Worm (Caenorhabditis elegans) whole organism, L4 larva: ENCODE data around the gene arp-6.

Experiments used
- D1046.2 ChIP-seq: fragments of 200-800 bp; sonication (Bioruptor generic); IDR thresholded peaks from 2 replicates; pipeline ENCODE4 v1.3.6; 2022; ENCODE audit warnings: missing genetic modification characterization, missing compliant biosample characterization
- F26F4.8 ChIP-seq: fragments of 200-800 bp; sonication (Bioruptor generic); conservative IDR thresholded peaks from 2 replicates; pipeline ENCODE4 v1.3.6; 2022; ENCODE audit warnings: missing genetic modification characterization, missing compliant biosample characterization
- F44E2.7 ChIP-seq: fragments of 200-800 bp; sonication (Bioruptor generic); IDR thresholded peaks from 2 replicates; pipeline ENCODE4 v2.1.2; 2022; ENCODE audit warnings: missing genetic modification characterization, missing compliant biosample characterization
- T26A8.4 ChIP-seq: fragments of 200-800 bp; sonication (Bioruptor generic); IDR thresholded peaks from 2 replicates; pipeline ENCODE4 v1.3.6; 2022; ENCODE audit warnings: missing genetic modification characterization, missing compliant biosample characterization
- Y105C5A.15 ChIP-seq: fragments of 200-800 bp; sonication (Bioruptor generic); IDR thresholded peaks from 2 replicates; pipeline ENCODE4 v1.3.6; 2022; ENCODE audit warnings: missing genetic modification characterization, missing compliant biosample characterization
- Y5F2A.4 ChIP-seq: fragments of 200-800 bp; sonication (Bioruptor generic); optimal IDR thresholded peaks from 2 replicates; lab custom pipeline; 2018; ENCODE audit warnings: mild to moderate bottlenecking, missing genetic modification characterization, missing compliant biosample characterization
- ZK337.2 ChIP-seq: fragments of 200-800 bp; sonication (Bioruptor generic); IDR thresholded peaks from 2 replicates; pipeline ENCODE4 v1.3.6; 2022; ENCODE audit warnings: missing genetic modification reagents, missing genetic modification characterization, missing compliant biosample characterization
- aha-1 ChIP-seq: fragments of 150-350 bp; peaks from one replicate; lab custom pipeline; 2014; ENCODE audit warnings: missing biosample characterization, missing genetic modification characterization
- ama-1 ChIP-seq: fragments of 150-350 bp; optimal IDR thresholded peaks from 2 replicates; lab custom pipeline; 2014; ENCODE audit warnings: inconsistent platforms, mixed read lengths
- arid-1 ChIP-seq: fragments of 200-800 bp; sonication (Bioruptor generic); conservative IDR thresholded peaks from 2 replicates; pipeline ENCODE4 v1.3.6; 2022; ENCODE audit warnings: missing genetic modification reagents, missing genetic modification characterization, missing compliant biosample characterization
- attf-4 ChIP-seq: sonication (generic microtip); optimal IDR thresholded peaks from 3 replicates; lab custom pipeline; 2017; ENCODE audit warnings: missing biosample characterization, missing genetic modification characterization
- ceh-44 ChIP-seq: fragments of 200-800 bp; sonication (Bioruptor generic); IDR thresholded peaks from 2 replicates; pipeline ENCODE4 v1.3.6; 2022; ENCODE audit warnings: missing genetic modification reagents, missing genetic modification characterization, missing compliant biosample characterization
- daf-12 ChIP-seq: fragments of 150-350 bp; optimal IDR thresholded peaks from 2 replicates; lab custom pipeline; 2014; ENCODE audit warnings: missing biosample characterization, missing genetic modification reagents, missing genetic modification characterization
- daf-16 ChIP-seq, 3 experiments: sonication (generic microtip); optimal IDR thresholded peaks; 2 replicates each; lab custom pipeline; 2016 to 2017; ENCODE audit warnings: missing genetic modification characterization in 3 of 3, missing genetic modification reagents in 3 of 3, mild to moderate bottlenecking in 2 of 3, missing compliant biosample characterization in 2 of 3, missing biosample characterization in 1 of 3, moderate library complexity in 1 of 3
- dmd-6 ChIP-seq: fragments of 200-800 bp; sonication (Bioruptor generic); IDR thresholded peaks from 2 replicates; pipeline ENCODE4 v1.3.6; 2022; ENCODE audit warnings: missing genetic modification reagents, missing genetic modification characterization, missing compliant biosample characterization
- dpl-1 ChIP-seq: fragments of 150-350 bp; optimal IDR thresholded peaks from 2 replicates; lab custom pipeline; 2014; ENCODE audit warnings: missing biosample characterization, missing genetic modification reagents, missing genetic modification characterization
- dve-1 ChIP-seq: sonication (generic microtip); optimal IDR thresholded peaks from 2 replicates; lab custom pipeline; 2017; ENCODE audit warnings: antibody characterized with exemption, mild to moderate bottlenecking, missing genetic modification characterization, missing compliant biosample characterization; ENCODE audit not compliant: insufficient read depth
- egl-43 ChIP-seq: fragments of 200-800 bp; sonication (Bioruptor generic); IDR thresholded peaks from 2 replicates; pipeline ENCODE4 v1.3.6; 2022; ENCODE audit warnings: missing genetic modification reagents, missing genetic modification characterization, missing compliant biosample characterization
- fkh-10 ChIP-seq: fragments of 150-350 bp; optimal IDR thresholded peaks from 2 replicates; lab custom pipeline; 2014; ENCODE audit warnings: missing biosample characterization, missing genetic modification reagents, missing genetic modification characterization
- hlh-11 ChIP-seq: fragments of 200-800 bp; sonication (Bioruptor generic); optimal IDR thresholded peaks from 2 replicates; lab custom pipeline; 2018; ENCODE audit warnings: mild to moderate bottlenecking, missing genetic modification characterization, missing compliant biosample characterization
- hlh-30 ChIP-seq: sonication (generic microtip); optimal IDR thresholded peaks from 2 replicates; lab custom pipeline; 2017; ENCODE audit warnings: antibody characterized with exemption, mild to moderate bottlenecking, missing genetic modification characterization, missing compliant biosample characterization; ENCODE audit not compliant: insufficient read depth
- jun-1 ChIP-seq: fragments of 150-350 bp; optimal IDR thresholded peaks from 2 replicates; lab custom pipeline; 2014; ENCODE audit warnings: missing biosample characterization, missing genetic modification reagents, missing genetic modification characterization
- lin-13 ChIP-seq: fragments of 150-350 bp; optimal IDR thresholded peaks from 2 replicates; lab custom pipeline; 2014; ENCODE audit warnings: missing biosample characterization, missing genetic modification reagents, missing genetic modification characterization
- lin-38 ChIP-seq: fragments of 200-800 bp; sonication (Bioruptor generic); IDR thresholded peaks from 2 replicates; pipeline ENCODE4 v1.3.6; 2022; ENCODE audit warnings: missing genetic modification reagents, missing genetic modification characterization, missing compliant biosample characterization
- lin-39 ChIP-seq: fragments of 150-350 bp; optimal IDR thresholded peaks from 2 replicates; lab custom pipeline; 2014; ENCODE audit warnings: missing biosample characterization, missing genetic modification reagents, missing genetic modification characterization
- lsy-2 ChIP-seq, 2 experiments: fragments of 150-350 bp in 1 of 2; sonication (generic microtip) in 1 of 2; optimal IDR thresholded peaks; 2 replicates each; lab custom pipeline; 2014 to 2017; ENCODE audit warnings: missing biosample characterization in 2 of 2, missing genetic modification characterization in 2 of 2
- madf-5 ChIP-seq, 2 experiments: fragments of 200-800 bp; sonication (Bioruptor generic); IDR thresholded peaks; 2 replicates each; pipeline ENCODE4 v1.3.6; 2022; ENCODE audit warnings: missing compliant biosample characterization in 2 of 2, missing genetic modification characterization in 2 of 2
- mdl-1 ChIP-seq, 2 experiments: fragments of 150-350 bp in 1 of 2; sonication (generic microtip) in 1 of 2; optimal IDR thresholded peaks; 2 replicates each; lab custom pipeline; 2014 to 2017; ENCODE audit warnings: missing biosample characterization in 2 of 2, missing genetic modification characterization in 2 of 2
- mdt-29 ChIP-seq: fragments of 200-800 bp; sonication (Bioruptor generic); IDR thresholded peaks from 2 replicates; pipeline ENCODE4 v1.3.6; 2022; ENCODE audit warnings: missing genetic modification reagents, missing genetic modification characterization, missing compliant biosample characterization
- mep-1 ChIP-seq: fragments of 150-350 bp; sonication (generic microtip); optimal IDR thresholded peaks from 3 replicates; lab custom pipeline; 2014; ENCODE audit warnings: missing biosample characterization, missing genetic modification characterization
- mes-2 ChIP-seq: sonication (generic microtip); optimal IDR thresholded peaks from 2 replicates; lab custom pipeline; 2016; ENCODE audit warnings: missing genotype, mild to moderate bottlenecking, missing genetic modification characterization, missing compliant biosample characterization; ENCODE audit not compliant: poor library complexity, severe bottlenecking
- mxl-2 ChIP-seq: fragments of 200-800 bp; sonication (Bioruptor generic); conservative IDR thresholded peaks from 2 replicates; pipeline ENCODE4 v1.3.6; 2022; ENCODE audit warnings: missing genetic modification reagents, missing genetic modification characterization, missing compliant biosample characterization
- nhr-10 ChIP-seq: fragments of 150-350 bp; optimal IDR thresholded peaks from 2 replicates; lab custom pipeline; 2014; ENCODE audit warnings: missing biosample characterization, missing genetic modification characterization
- nhr-11 ChIP-seq: fragments of 150-350 bp; optimal IDR thresholded peaks from 2 replicates; lab custom pipeline; 2014; ENCODE audit warnings: missing biosample characterization, missing genetic modification characterization
- nhr-25 ChIP-seq: sonication (generic microtip); optimal IDR thresholded peaks from 2 replicates; lab custom pipeline; 2017; ENCODE audit warnings: missing genetic modification characterization, mild to moderate bottlenecking, missing compliant biosample characterization, antibody characterized with exemption, moderate library complexity, borderline replicate concordance; ENCODE audit not compliant: insufficient read depth
- nhr-28 ChIP-seq: fragments of 150-350 bp; optimal IDR thresholded peaks from 2 replicates; lab custom pipeline; 2014; ENCODE audit warnings: missing biosample characterization, missing genetic modification characterization
- nhr-42 ChIP-seq: fragments of 200-800 bp; sonication (Bioruptor generic); IDR thresholded peaks from 2 replicates; pipeline ENCODE4 v1.3.6; 2022; ENCODE audit warnings: missing genetic modification characterization, missing compliant biosample characterization
- nhr-48 ChIP-seq: sonication (generic microtip); optimal IDR thresholded peaks from 2 replicates; lab custom pipeline; 2016; ENCODE audit warnings: mild to moderate bottlenecking, missing genetic modification characterization, missing compliant biosample characterization
- nhr-77 ChIP-seq: fragments of 150-350 bp; optimal IDR thresholded peaks from 2 replicates; lab custom pipeline; 2014; ENCODE audit warnings: missing biosample characterization, missing genetic modification characterization
- pha-4 ChIP-seq, 2 experiments: fragments of 150-350 bp in 1 of 2; fragments of 200-800 bp in 1 of 2; sonication (Bioruptor generic) in 1 of 2; IDR thresholded peaks in 1 of 2; optimal IDR thresholded peaks in 1 of 2; 2 replicates each; pipeline versions ENCODE4 v1.3.6 to Lab custom; 2014 to 2022; ENCODE audit warnings: missing genetic modification characterization in 2 of 2, missing genetic modification reagents in 2 of 2, missing biosample characterization in 1 of 2, missing compliant biosample characterization in 1 of 2
- php-3 ChIP-seq: fragments of 200-800 bp; sonication (Bioruptor generic); IDR thresholded peaks from 2 replicates; pipeline ENCODE4 v1.3.6; 2022; ENCODE audit warnings: missing genetic modification reagents, missing genetic modification characterization, missing compliant biosample characterization
- pqm-1 ChIP-seq: sonication (generic microtip); optimal IDR thresholded peaks from 2 replicates; lab custom pipeline; 2017; ENCODE audit warnings: missing biosample characterization, missing genetic modification characterization
- rbr-2 ChIP-seq: sonication (generic microtip); optimal IDR thresholded peaks from 2 replicates; lab custom pipeline; 2016; ENCODE audit warnings: missing genotype, missing genetic modification characterization, missing compliant biosample characterization
- skn-1 ChIP-seq: fragments of 150-350 bp; optimal IDR thresholded peaks from 2 replicates; lab custom pipeline; 2014; ENCODE audit warnings: missing biosample characterization, missing genetic modification characterization
- snpc-4 ChIP-seq: fragments of 150-350 bp; optimal IDR thresholded peaks from 2 replicates; lab custom pipeline; 2014; ENCODE audit warnings: missing biosample characterization, missing genetic modification characterization
- tag-97 ChIP-seq: fragments of 200-800 bp; sonication (Bioruptor generic); IDR thresholded peaks from 2 replicates; pipeline ENCODE4 v1.3.6; 2022; ENCODE audit warnings: missing genetic modification characterization, missing compliant biosample characterization
- tra-1 ChIP-seq: fragments of 200-800 bp; sonication (Bioruptor generic); IDR thresholded peaks from 2 replicates; pipeline ENCODE4 v1.3.6; 2022; ENCODE audit warnings: missing genetic modification reagents, missing genetic modification characterization, missing compliant biosample characterization
- unc-130 ChIP-seq: sonication (generic microtip); optimal IDR thresholded peaks from 2 replicates; lab custom pipeline; 2016; ENCODE audit warnings: missing genetic modification reagents, missing genetic modification characterization, missing compliant biosample characterization
- zag-1 ChIP-seq: fragments of 150-350 bp; optimal IDR thresholded peaks from 2 replicates; lab custom pipeline; 2014; ENCODE audit warnings: missing biosample characterization, missing genetic modification characterization

arp-6 gene

ce11 chrII:8016761-8017160, 20.4 kb downstream of the arp-6 start (continued):
- TF ChIP-seq F44E2.7: no peak
- TF ChIP-seq php-3 (GFP tag; lab: Robert Waterston, UW): 0 out of 2 replicates have a peak, but pooled peaks have one; percentile 54
- TF ChIP-seq Y105C5A.15 (GFP tag; lab: Robert Waterston, UW): no peak
- TF ChIP-seq jun-1: peak; percentile 48
- no peak for TF ChIP-seq lin-39 (tag; lab: Kevin White, UChicago)
- no peak for TF ChIP-seq tag-97 (GFP tag; lab: Robert Waterston, UW)
- TF ChIP-seq hlh-30: peak; percentile 95
- TF ChIP-seq ZK337.2: no peak
- peak; percentile 62; the same call in 1 of the 2 replicates for TF ChIP-seq D1046.2 (GFP tag; lab: Robert Waterston, UW)
- TF ChIP-seq ceh-44 (GFP tag; lab: Robert Waterston, UW): no peak
- TF ChIP-seq mdt-29 (GFP tag; lab: Robert Waterston, UW): peak; percentile 73; the same call in 1 of the 2 replicates
- TF ChIP-seq snpc-4: no peak
- peak; percentile 13 for TF ChIP-seq lin-13 (GFP tag; lab: Kevin White, UChicago)
- TF ChIP-seq nhr-77 (tag; lab: Kevin White, UChicago): peak; percentile 81
- TF ChIP-seq F26F4.8: no peak
- no peak for TF ChIP-seq rbr-2 (tag; lab: Kevin White, UChicago)
- TF ChIP-seq ama-1 (lab: Kevin White, UChicago): no peak
- no peak for TF ChIP-seq daf-12 (tag; lab: Kevin White, UChicago)
- no peak for TF ChIP-seq nhr-42
- no peak for TF ChIP-seq fkh-10 (GFP tag; lab: Kevin White, UChicago)
- TF ChIP-seq, all 104 proteins: peak for 44

- TF ChIP-seq mes-2: peak; percentile 61
- TF ChIP-seq pqm-1 (tag; lab: Kevin White, UChicago): peak; percentile 11
- TF ChIP-seq Y5F2A.4: no peak
- no peak for TF ChIP-seq madf-5 (GFP tag; IDR thresholded peaks at IDR 0.05; lab: Robert Waterston, UW)
- peak; percentile 95 for TF ChIP-seq dmd-6 (GFP tag; lab: Robert Waterston, UW)
- TF ChIP-seq unc-130: no peak
- 0 out of 2 replicates have a peak, but pooled peaks have one; percentile 27 for TF ChIP-seq mdt-29 (GFP tag; lab: Robert Waterston, UW)
- TF ChIP-seq tag-97 (GFP tag; lab: Robert Waterston, UW): no peak
- peak; percentile 76; the same call in 1 of the 2 replicates for TF ChIP-seq tra-1 (GFP tag; lab: Robert Waterston, UW)
- peak; percentile 79 for TF ChIP-seq hlh-30
- TF ChIP-seq egl-43 (GFP tag; lab: Robert Waterston, UW): peak; percentile 53; the same call in 1 of the 2 replicates
- peak; percentile 35 for TF ChIP-seq nhr-11 (tag; lab: Kevin White, UChicago)
- peak; percentile 15; the same call in 1 of the 2 replicates for TF ChIP-seq T26A8.4 (GFP tag; lab: Robert Waterston, UW)
- TF ChIP-seq pha-4 (GFP tag; IDR thresholded peaks at IDR 0.05; lab: Robert Waterston, UW): peak; percentile 34; the same call in 1 of the 2 replicates
- TF ChIP-seq pha-4 (tag; optimal IDR thresholded peaks at IDR 0.05; lab: Kevin White, UChicago): no peak
- no peak for TF ChIP-seq zag-1 (tag; lab: Kevin White, UChicago)
- TF ChIP-seq daf-16 (GFP tag; optimal IDR thresholded peaks at IDR 0.05; lab: Kevin White, UChicago): peak in 1 of 2 experiments; percentile 39
- peak; percentile 20 for TF ChIP-seq daf-16 (tag; optimal IDR thresholded peaks at IDR 0.05; lab: Kevin White, UChicago)
- TF ChIP-seq dve-1: peak; percentile 69
- TF ChIP-seq lin-38 (GFP tag; lab: Robert Waterston, UW): peak; percentile 45
- TF ChIP-seq attf-4 (tag; lab: Kevin White, UChicago): no peak
- peak; percentile 22 to 41 for TF ChIP-seq lsy-2 (tag; optimal IDR thresholded peaks at IDR 0.05; lab: Kevin White, UChicago)
- TF ChIP-seq aha-1 (tag; lab: Kevin White, UChicago): peak; percentile 98
- peak; percentile 57 to 76 for TF ChIP-seq mdl-1 (tag; optimal IDR thresholded peaks at IDR 0.05; lab: Kevin White, UChicago)
- TF ChIP-seq nhr-28 (tag; lab: Kevin White, UChicago): peak; percentile 70
- peak; percentile 15 for TF ChIP-seq mep-1 (tag; lab: Kevin White, UChicago)
- no peak for TF ChIP-seq dpl-1 (GFP tag; lab: Kevin White, UChicago)
- peak; percentile 58; the same call in 1 of the 2 replicates for TF ChIP-seq mxl-2 (GFP tag; lab: Robert Waterston, UW)
- TF ChIP-seq nhr-48: peak; percentile 70
- no peak for TF ChIP-seq skn-1 (tag; lab: Kevin White, UChicago)
- TF ChIP-seq arid-1 (GFP tag; lab: Robert Waterston, UW): 0 out of 2 replicates have a peak, but pooled peaks have one; percentile 15
- no peak for TF ChIP-seq nhr-10 (tag; lab: Kevin White, UChicago)
- peak; percentile 80 for TF ChIP-seq hlh-11 (tag; lab: Kevin White, UChicago)
- TF ChIP-seq nhr-25 (tag; lab: Kevin White, UChicago): no peak
- peak; percentile 57 for TF ChIP-seq ama-1 (lab: Kevin White, UChicago)
Measured at ce11 chrII:8016167-8016566, 21.0 kb downstream of the arp-6 start.
